Fruit fly (Drosophila melanogaster) whole organism, prepupa: ENCODE results near the gene Qsox4.

Source experiments
- CG16779 ChIP-seq: fragments of 200-800 bp; sonication (Bioruptor generic); optimal IDR thresholded peaks from 3 replicates; lab custom pipeline; 2017; ENCODE audit warnings: missing biosample characterization, mild to moderate bottlenecking, missing genetic modification characterization
- CG6276 ChIP-seq: fragments of 200-800 bp; sonication (Bioruptor generic); optimal IDR thresholded peaks from 2 replicates; lab custom pipeline; 2017; ENCODE audit warnings: missing biosample characterization, mild to moderate bottlenecking, missing genetic modification characterization
- CG6854 ChIP-seq: fragments of 200-800 bp; sonication (Bioruptor generic); optimal IDR thresholded peaks from 2 replicates; lab custom pipeline; 2017; ENCODE audit warnings: missing biosample characterization, mild to moderate bottlenecking, missing genetic modification characterization
- CG8119 ChIP-seq: fragments of 200-800 bp; sonication (Bioruptor generic); IDR thresholded peaks from 3 replicates; pipeline ENCODE4 v1.3.6; 2022; ENCODE audit warnings: missing biosample characterization, missing genetic modification characterization
- Lpt ChIP-seq: fragments of 200-800 bp; sonication (Bioruptor generic); optimal IDR thresholded peaks from 3 replicates; lab custom pipeline; 2016; ENCODE audit warnings: missing biosample characterization, missing genetic modification characterization
- Sox102F ChIP-seq: fragments of 200-800 bp; sonication (Bioruptor generic); optimal IDR thresholded peaks from 2 replicates; lab custom pipeline; 2016; ENCODE audit warnings: missing biosample characterization, mild to moderate bottlenecking, missing genetic modification characterization
- esn ChIP-seq: fragments of 200-800 bp; sonication (Bioruptor generic); optimal IDR thresholded peaks from 2 replicates; lab custom pipeline; 2016; ENCODE audit warnings: missing biosample characterization, mild to moderate bottlenecking, missing genetic modification characterization, moderate library complexity
- salr ChIP-seq, 2 experiments: fragments of 200-800 bp; sonication (Bioruptor generic); optimal IDR thresholded peaks; 3 replicates each; lab custom pipeline; 2016 to 2018; ENCODE audit warnings: missing biosample characterization in 2 of 2, missing genetic modification characterization in 2 of 2, mild to moderate bottlenecking in 1 of 2
- topi ChIP-seq: fragments of 200-800 bp; sonication (Bioruptor generic); optimal IDR thresholded peaks from 3 replicates; lab custom pipeline; 2016; ENCODE audit warnings: missing biosample characterization, missing genetic modification characterization

dm6 chr3R:23752728-23753127 is 50.2 kb downstream of the Qsox4 start, which contains the start of the genes RanBP3 and Rpt5:
- TF ChIP-seq Lpt (no peak), Sox102F (no peak), CG6276 (no peak), topi (GFP tag; lab: Kevin White, UChicago) (peak; percentile 69), CG16779 (no peak), CG8119 (GFP tag; lab: Robert Waterston, UW) (no peak), esn (GFP tag; lab: Kevin White, UChicago) (peak; percentile 77), salr (GFP tag; optimal IDR thresholded peaks at IDR 0.05; lab: Kevin White, UChicago) (no peak), CG6854 (GFP tag; lab: Kevin White, UChicago) (peak; percentile 50)
